Worm (Caenorhabditis elegans) whole organism, L4 larva: ENCODE measurements around the gene pycr-1.
A peak's percentile ranks its signal among the peaks of the same experiment; 100 is the strongest.

Source experiments
- D1046.2 ChIP-seq: fragments of 200-800 bp; sonication (Bioruptor generic); IDR thresholded peaks from 2 replicates; pipeline ENCODE4 v1.3.6; 2022; ENCODE audit warnings: missing genetic modification characterization, missing compliant biosample characterization
- F37D6.2 ChIP-seq: sonication (generic microtip); optimal IDR thresholded peaks from 2 replicates; lab custom pipeline; 2016; ENCODE audit warnings: mild to moderate bottlenecking, missing genetic modification characterization, missing compliant biosample characterization
- F49E8.2 ChIP-seq: sonication (generic microtip); optimal IDR thresholded peaks from 2 replicates; lab custom pipeline; 2016; ENCODE audit warnings: missing compliant biosample characterization, mild to moderate bottlenecking, missing genetic modification characterization, borderline replicate concordance
- T20F7.1 ChIP-seq: fragments of 200-800 bp; sonication (Bioruptor generic); optimal IDR thresholded peaks from 2 replicates; lab custom pipeline; 2018; ENCODE audit warnings: mild to moderate bottlenecking, missing genetic modification characterization, missing compliant biosample characterization
- Y5F2A.4 ChIP-seq: fragments of 200-800 bp; sonication (Bioruptor generic); optimal IDR thresholded peaks from 2 replicates; lab custom pipeline; 2018; ENCODE audit warnings: mild to moderate bottlenecking, missing genetic modification characterization, missing compliant biosample characterization
- aha-1 ChIP-seq: fragments of 150-350 bp; peaks from one replicate; lab custom pipeline; 2014; ENCODE audit warnings: missing biosample characterization, missing genetic modification characterization
- aly-2 ChIP-seq: sonication (generic microtip); optimal IDR thresholded peaks from 2 replicates; lab custom pipeline; 2018; ENCODE audit warnings: missing biosample characterization, missing genetic modification characterization
- ama-1 ChIP-seq: fragments of 150-350 bp; optimal IDR thresholded peaks from 2 replicates; lab custom pipeline; 2014; ENCODE audit warnings: inconsistent platforms, mixed read lengths
- arid-1 ChIP-seq: fragments of 200-800 bp; sonication (Bioruptor generic); conservative IDR thresholded peaks from 2 replicates; pipeline ENCODE4 v1.3.6; 2022; ENCODE audit warnings: missing genetic modification reagents, missing genetic modification characterization, missing compliant biosample characterization
- ceh-20 ChIP-seq: fragments of 200-800 bp; sonication (Bioruptor generic); IDR thresholded peaks from 2 replicates; pipeline ENCODE4 v1.3.6; 2022; ENCODE audit warnings: missing genetic modification reagents, missing genetic modification characterization, missing compliant biosample characterization
- ceh-28 ChIP-seq: fragments of 150-350 bp; optimal IDR thresholded peaks from 2 replicates; lab custom pipeline; 2014; ENCODE audit warnings: missing biosample characterization, missing genetic modification reagents, missing genetic modification characterization
- ceh-32 ChIP-seq: sonication (generic microtip); optimal IDR thresholded peaks from 2 replicates; lab custom pipeline; 2016; ENCODE audit warnings: mild to moderate bottlenecking, missing genetic modification characterization, missing compliant biosample characterization; ENCODE audit not compliant: poor library complexity
- daf-16 ChIP-seq, 3 experiments: sonication (generic microtip); optimal IDR thresholded peaks; 2 replicates each; lab custom pipeline; 2016 to 2017; ENCODE audit warnings: missing genetic modification characterization in 3 of 3, missing genetic modification reagents in 3 of 3, mild to moderate bottlenecking in 2 of 3, missing compliant biosample characterization in 2 of 3, missing biosample characterization in 1 of 3, moderate library complexity in 1 of 3
- daf-8 ChIP-seq: fragments of 200-800 bp; sonication (Bioruptor generic); IDR thresholded peaks from 2 replicates; pipeline ENCODE4 v1.3.6; 2022; ENCODE audit warnings: missing genetic modification characterization, missing compliant biosample characterization
- dmd-6 ChIP-seq: fragments of 200-800 bp; sonication (Bioruptor generic); IDR thresholded peaks from 2 replicates; pipeline ENCODE4 v1.3.6; 2022; ENCODE audit warnings: missing genetic modification reagents, missing genetic modification characterization, missing compliant biosample characterization
- dmd-8 ChIP-seq: fragments of 200-800 bp; sonication (Bioruptor generic); IDR thresholded peaks from 2 replicates; pipeline ENCODE4 v1.3.6; 2022; ENCODE audit warnings: missing genetic modification characterization, missing compliant biosample characterization
- dve-1 ChIP-seq: sonication (generic microtip); optimal IDR thresholded peaks from 2 replicates; lab custom pipeline; 2017; ENCODE audit warnings: antibody characterized with exemption, mild to moderate bottlenecking, missing genetic modification characterization, missing compliant biosample characterization; ENCODE audit not compliant: insufficient read depth
- fos-1 ChIP-seq: fragments of 150-350 bp; optimal IDR thresholded peaks from 2 replicates; lab custom pipeline; 2014; ENCODE audit warnings: missing biosample characterization, missing genetic modification characterization
- hif-1 ChIP-seq, 2 experiments: sonication (generic microtip); optimal IDR thresholded peaks; 2 replicates each; lab custom pipeline; 2016 to 2017; ENCODE audit warnings: missing compliant biosample characterization in 2 of 2, missing genetic modification characterization in 2 of 2, missing genetic modification reagents in 2 of 2, missing genotype in 2 of 2, mild to moderate bottlenecking in 1 of 2
- hlh-11 ChIP-seq: fragments of 200-800 bp; sonication (Bioruptor generic); optimal IDR thresholded peaks from 2 replicates; lab custom pipeline; 2018; ENCODE audit warnings: mild to moderate bottlenecking, missing genetic modification characterization, missing compliant biosample characterization
- hlh-30 ChIP-seq: sonication (generic microtip); optimal IDR thresholded peaks from 2 replicates; lab custom pipeline; 2017; ENCODE audit warnings: antibody characterized with exemption, mild to moderate bottlenecking, missing genetic modification characterization, missing compliant biosample characterization; ENCODE audit not compliant: insufficient read depth
- hmg-1.1 ChIP-seq: fragments of 200-800 bp; sonication (Bioruptor generic); IDR thresholded peaks from 2 replicates; pipeline ENCODE4 v1.3.6; 2022; ENCODE audit warnings: missing genetic modification reagents, missing genetic modification characterization, missing compliant biosample characterization
- lim-7 ChIP-seq: fragments of 200-800 bp; sonication (Bioruptor generic); IDR thresholded peaks from 2 replicates; pipeline ENCODE4 v1.3.6; 2022; ENCODE audit warnings: missing genetic modification characterization, missing compliant biosample characterization
- lin-1 ChIP-seq: fragments of 200-800 bp; sonication (Bioruptor generic); IDR thresholded peaks from 2 replicates; pipeline ENCODE4 v1.3.6; 2022; ENCODE audit warnings: missing genetic modification reagents, missing genetic modification characterization, missing compliant biosample characterization
- lin-15B ChIP-seq: fragments of 150-350 bp; sonication (generic microtip); optimal IDR thresholded peaks from 3 replicates; lab custom pipeline; 2014; ENCODE audit warnings: missing biosample characterization, missing genetic modification characterization
- lin-38 ChIP-seq: fragments of 200-800 bp; sonication (Bioruptor generic); IDR thresholded peaks from 2 replicates; pipeline ENCODE4 v1.3.6; 2022; ENCODE audit warnings: missing genetic modification reagents, missing genetic modification characterization, missing compliant biosample characterization
- lir-3 ChIP-seq: sonication (generic microtip); optimal IDR thresholded peaks from 2 replicates; lab custom pipeline; 2016; ENCODE audit warnings: mild to moderate bottlenecking, missing genetic modification characterization, missing compliant biosample characterization
- mep-1 ChIP-seq: fragments of 150-350 bp; sonication (generic microtip); optimal IDR thresholded peaks from 3 replicates; lab custom pipeline; 2014; ENCODE audit warnings: missing biosample characterization, missing genetic modification characterization
- mxl-2 ChIP-seq: fragments of 200-800 bp; sonication (Bioruptor generic); conservative IDR thresholded peaks from 2 replicates; pipeline ENCODE4 v1.3.6; 2022; ENCODE audit warnings: missing genetic modification reagents, missing genetic modification characterization, missing compliant biosample characterization
- nhr-10 ChIP-seq: fragments of 150-350 bp; optimal IDR thresholded peaks from 2 replicates; lab custom pipeline; 2014; ENCODE audit warnings: missing biosample characterization, missing genetic modification characterization
- nhr-102 ChIP-seq: sonication (generic microtip); optimal IDR thresholded peaks from 2 replicates; lab custom pipeline; 2016; ENCODE audit warnings: mild to moderate bottlenecking, missing genetic modification characterization, moderate library complexity, missing compliant biosample characterization
- nhr-28 ChIP-seq: fragments of 150-350 bp; optimal IDR thresholded peaks from 2 replicates; lab custom pipeline; 2014; ENCODE audit warnings: missing biosample characterization, missing genetic modification characterization
- nhr-42 ChIP-seq: fragments of 200-800 bp; sonication (Bioruptor generic); IDR thresholded peaks from 2 replicates; pipeline ENCODE4 v1.3.6; 2022; ENCODE audit warnings: missing genetic modification characterization, missing compliant biosample characterization
- nhr-48 ChIP-seq: sonication (generic microtip); optimal IDR thresholded peaks from 2 replicates; lab custom pipeline; 2016; ENCODE audit warnings: mild to moderate bottlenecking, missing genetic modification characterization, missing compliant biosample characterization
- nhr-77 ChIP-seq: fragments of 150-350 bp; optimal IDR thresholded peaks from 2 replicates; lab custom pipeline; 2014; ENCODE audit warnings: missing biosample characterization, missing genetic modification characterization
- php-3 ChIP-seq: fragments of 200-800 bp; sonication (Bioruptor generic); IDR thresholded peaks from 2 replicates; pipeline ENCODE4 v1.3.6; 2022; ENCODE audit warnings: missing genetic modification reagents, missing genetic modification characterization, missing compliant biosample characterization
- pqm-1 ChIP-seq: sonication (generic microtip); optimal IDR thresholded peaks from 2 replicates; lab custom pipeline; 2017; ENCODE audit warnings: missing biosample characterization, missing genetic modification characterization
- set-16 ChIP-seq: fragments of 200-800 bp; sonication (Bioruptor generic); IDR thresholded peaks from 2 replicates; pipeline ENCODE4 v1.3.6; 2022; ENCODE audit warnings: missing genetic modification reagents, missing genetic modification characterization, missing compliant biosample characterization
- snpc-4 ChIP-seq: fragments of 150-350 bp; optimal IDR thresholded peaks from 2 replicates; lab custom pipeline; 2014; ENCODE audit warnings: missing biosample characterization, missing genetic modification characterization
- spr-3 ChIP-seq: fragments of 200-800 bp; sonication (Bioruptor generic); optimal IDR thresholded peaks from 2 replicates; lab custom pipeline; 2018; ENCODE audit warnings: mild to moderate bottlenecking, missing genetic modification characterization, missing compliant biosample characterization
- tag-97 ChIP-seq: fragments of 200-800 bp; sonication (Bioruptor generic); IDR thresholded peaks from 2 replicates; pipeline ENCODE4 v1.3.6; 2022; ENCODE audit warnings: missing genetic modification characterization, missing compliant biosample characterization
- tra-1 ChIP-seq: fragments of 200-800 bp; sonication (Bioruptor generic); IDR thresholded peaks from 2 replicates; pipeline ENCODE4 v1.3.6; 2022; ENCODE audit warnings: missing genetic modification reagents, missing genetic modification characterization, missing compliant biosample characterization
- unc-130 ChIP-seq: sonication (generic microtip); optimal IDR thresholded peaks from 2 replicates; lab custom pipeline; 2016; ENCODE audit warnings: missing genetic modification reagents, missing genetic modification characterization, missing compliant biosample characterization
- unc-39 ChIP-seq: sonication (generic microtip); optimal IDR thresholded peaks from 2 replicates; lab custom pipeline; 2017; ENCODE audit warnings: missing biosample characterization, missing genetic modification characterization
- unc-62 ChIP-seq, 3 experiments: fragments of 150-350 bp in 1 of 3; sonication (generic microtip); optimal IDR thresholded peaks in 2 of 3; peaks in 1 of 3; 1 replicate in 1 of 3; 2 replicates in 2 of 3; lab custom pipeline; 2014 to 2017; ENCODE audit warnings: missing biosample characterization in 3 of 3, missing genetic modification characterization in 3 of 3, missing genetic modification reagents in 3 of 3, missing genotype in 1 of 3

Gene pycr-1

ce11 chrX:12188280-12189071 lies 41.8 kb downstream of the pycr-1 start:
- TF ChIP-seq fos-1 (tag; lab: Kevin White, UChicago): no peak
- peak; percentile 93 for TF ChIP-seq nhr-48
- TF ChIP-seq lim-7 (GFP tag; lab: Robert Waterston, UW): no peak
- peak; percentile 30 for TF ChIP-seq pqm-1 (tag; lab: Kevin White, UChicago)
- TF ChIP-seq unc-62 (GFP tag; optimal IDR thresholded peaks at IDR 0.05 in 1 of 2; lab: Kevin White, UChicago): peak in 1 of 2 experiments; percentile 58
- TF ChIP-seq unc-62 (tag; optimal IDR thresholded peaks at IDR 0.05; lab: Kevin White, UChicago): no peak
- no peak for TF ChIP-seq aly-2 (tag; lab: Kevin White, UChicago)
- peak; percentile 31 for TF ChIP-seq hlh-30 (tag; lab: Kevin White, UChicago)
- TF ChIP-seq lin-38 (GFP tag; lab: Robert Waterston, UW): no peak
- peak; percentile 46 for TF ChIP-seq hlh-11 (tag; lab: Kevin White, UChicago)
- peak; percentile 15 for TF ChIP-seq dve-1 (tag; lab: Kevin White, UChicago)
- no peak for TF ChIP-seq hif-1 (tag; optimal IDR thresholded peaks at IDR 0.05; lab: Kevin White, UChicago)
- TF ChIP-seq dmd-6 (GFP tag; lab: Robert Waterston, UW): peak; percentile 29; the same call in 1 of the 2 replicates
- no peak for TF ChIP-seq D1046.2 (GFP tag; lab: Robert Waterston, UW)
- TF ChIP-seq php-3 (GFP tag; lab: Robert Waterston, UW): peak; percentile 52; the same call in 1 of the 2 replicates
- no peak for TF ChIP-seq daf-16 (GFP tag; optimal IDR thresholded peaks at IDR 0.05; lab: Kevin White, UChicago)
- TF ChIP-seq daf-16 (tag; optimal IDR thresholded peaks at IDR 0.05; lab: Kevin White, UChicago): peak; percentile 52
- peak; percentile 5 for TF ChIP-seq nhr-28 (tag; lab: Kevin White, UChicago)

ce11 chrX:12197367-12197766 lies 50.7 kb downstream of the pycr-1 start:
- TF ChIP-seq hmg-1.1 (GFP tag; lab: Robert Waterston, UW): no peak
- TF ChIP-seq snpc-4 (tag; lab: Kevin White, UChicago): no peak
- no peak for TF ChIP-seq fos-1 (tag; lab: Kevin White, UChicago)
- no peak for TF ChIP-seq aha-1
- TF ChIP-seq php-3 (GFP tag; lab: Robert Waterston, UW): peak; percentile 92
- TF ChIP-seq nhr-102 (tag; lab: Kevin White, UChicago): peak; percentile 45
- no peak for TF ChIP-seq nhr-10
- peak; percentile 98 for TF ChIP-seq dmd-6 (GFP tag; lab: Robert Waterston, UW)
- no peak for TF ChIP-seq lin-1 (GFP tag; lab: Robert Waterston, UW)
- TF ChIP-seq nhr-28 (tag; lab: Kevin White, UChicago): peak; percentile 60
- no peak for TF ChIP-seq ceh-28 (tag; lab: Kevin White, UChicago)
- TF ChIP-seq mep-1 (tag; lab: Kevin White, UChicago): no peak
- no peak for TF ChIP-seq pqm-1 (tag; lab: Kevin White, UChicago)
- peak; percentile 83; the same call in 1 of the 2 replicates for TF ChIP-seq tra-1 (GFP tag; lab: Robert Waterston, UW)
- no peak for TF ChIP-seq spr-3 (GFP tag; lab: Kevin White, UChicago)
- no peak for TF ChIP-seq unc-130 (GFP tag; lab: Kevin White, UChicago)
- no peak for TF ChIP-seq daf-8 (GFP tag; lab: Robert Waterston, UW)
- peak; percentile 61 for TF ChIP-seq nhr-48
- TF ChIP-seq nhr-42 (GFP tag; lab: Robert Waterston, UW): no peak
- TF ChIP-seq lir-3 (tag; lab: Kevin White, UChicago): no peak
- peak; percentile 62; the same call in 1 of the 2 replicates for TF ChIP-seq mxl-2 (GFP tag; lab: Robert Waterston, UW)
- no peak for TF ChIP-seq aly-2 (tag; lab: Kevin White, UChicago)
- TF ChIP-seq dmd-8 (GFP tag; lab: Robert Waterston, UW): no peak
- TF ChIP-seq Y5F2A.4 (GFP tag; lab: Kevin White, UChicago): no peak
- no peak for TF ChIP-seq ceh-20 (GFP tag; lab: Robert Waterston, UW)
- no peak for TF ChIP-seq unc-39
- no peak for TF ChIP-seq F37D6.2
- TF ChIP-seq unc-62 (GFP tag; optimal IDR thresholded peaks at IDR 0.05 in 1 of 2; lab: Kevin White, UChicago): peak in 1 of 2 experiments; percentile 38
- no peak for TF ChIP-seq unc-62 (tag; optimal IDR thresholded peaks at IDR 0.05; lab: Kevin White, UChicago)
- TF ChIP-seq arid-1 (GFP tag; lab: Robert Waterston, UW): no peak
- TF ChIP-seq ama-1 (lab: Kevin White, UChicago): no peak
- TF ChIP-seq nhr-77 (tag; lab: Kevin White, UChicago): peak; percentile 10
- no peak for TF ChIP-seq tag-97 (GFP tag; lab: Robert Waterston, UW)
- TF ChIP-seq lin-15B (tag; lab: Kevin White, UChicago): no peak
- no peak for TF ChIP-seq ceh-32 (tag; lab: Kevin White, UChicago)
- no peak for TF ChIP-seq set-16 (GFP tag; lab: Robert Waterston, UW)
- TF ChIP-seq F49E8.2: no peak
- peak; percentile 11 for TF ChIP-seq T20F7.1
